Worm (Caenorhabditis elegans) whole organism, L1 larva: ENCODE data around the gene F42A6.1.
A peak's percentile ranks its signal among the peaks of the same experiment; 100 is the strongest.
"Not testable (repeated sequence)": the region's sequence is repeated elsewhere in the genome, so short reads cannot be mapped to it uniquely, and the experiment has no call there.

Source experiments
- C16A3.4 ChIP-seq: fragments of 150-350 bp; optimal IDR thresholded peaks from 2 replicates; lab custom pipeline; 2014; ENCODE audit warnings: missing biosample characterization, missing genetic modification characterization
- C34B4.2 ChIP-seq: sonication (generic microtip); optimal IDR thresholded peaks from 2 replicates; lab custom pipeline; 2017; ENCODE audit warnings: mild to moderate bottlenecking, missing genetic modification characterization, missing compliant biosample characterization
- F16B12.6 ChIP-seq: fragments of 150-350 bp; optimal IDR thresholded peaks from 2 replicates; lab custom pipeline; 2014; ENCODE audit warnings: missing biosample characterization, missing genetic modification characterization
- alr-1 ChIP-seq: fragments of 200-800 bp; sonication (Bioruptor generic); optimal IDR thresholded peaks from 2 replicates; lab custom pipeline; 2018; ENCODE audit warnings: borderline replicate concordance, mild to moderate bottlenecking, missing genetic modification characterization, missing compliant biosample characterization
- aly-2 ChIP-seq: fragments of 150-350 bp; optimal IDR thresholded peaks from 2 replicates; lab custom pipeline; 2014; ENCODE audit warnings: missing biosample characterization, missing genetic modification characterization
- ama-1 ChIP-seq: fragments of 150-350 bp; optimal IDR thresholded peaks from 2 replicates; lab custom pipeline; 2014
- blmp-1 ChIP-seq: fragments of 150-350 bp; optimal IDR thresholded peaks from 2 replicates; lab custom pipeline; 2014; ENCODE audit warnings: missing biosample characterization, missing genetic modification characterization
- ceh-8 ChIP-seq: fragments of 200-800 bp; sonication (Bioruptor generic); optimal IDR thresholded peaks from 2 replicates; lab custom pipeline; 2018; ENCODE audit warnings: mild to moderate bottlenecking, missing genetic modification characterization, moderate library complexity, missing compliant biosample characterization
- ceh-82 ChIP-seq, 3 experiments: fragments of 150-350 bp in 1 of 3; sonication (generic microtip) in 2 of 3; optimal IDR thresholded peaks; 2 replicates each; lab custom pipeline; 2014 to 2017; ENCODE audit warnings: missing biosample characterization in 3 of 3, missing genetic modification characterization in 3 of 3
- efl-1 ChIP-seq, 4 experiments: fragments of 150-350 bp; optimal IDR thresholded peaks in 3 of 4; peaks in 1 of 4; 1 replicate in 1 of 4; 2 replicates in 3 of 4; lab custom pipeline; 2014; ENCODE audit warnings: missing biosample characterization in 2 of 4, missing genetic modification characterization in 2 of 4, missing genetic modification reagents in 2 of 4
- efl-3 ChIP-seq: fragments of 200-800 bp; sonication (Bioruptor generic); optimal IDR thresholded peaks from 2 replicates; lab custom pipeline; 2018; ENCODE audit warnings: mild to moderate bottlenecking, missing genetic modification characterization, missing compliant biosample characterization
- egl-13 ChIP-seq: sonication (generic microtip); optimal IDR thresholded peaks from 2 replicates; lab custom pipeline; 2016; ENCODE audit warnings: missing genotype, missing genetic modification reagents, missing genetic modification characterization, missing compliant biosample characterization
- elt-2 ChIP-seq: sonication (generic microtip); optimal IDR thresholded peaks from 2 replicates; lab custom pipeline; 2016; ENCODE audit warnings: missing genetic modification characterization, mild to moderate bottlenecking, inconsistent platforms, missing compliant biosample characterization, missing genetic modification reagents
- fos-1 ChIP-seq: fragments of 150-350 bp; optimal IDR thresholded peaks from 2 replicates; lab custom pipeline; 2014; ENCODE audit warnings: missing biosample characterization, missing genetic modification characterization
- hlh-17 ChIP-seq: fragments of 200-800 bp; sonication (Bioruptor generic); optimal IDR thresholded peaks from 2 replicates; lab custom pipeline; 2018; ENCODE audit warnings: missing genetic modification characterization, mild to moderate bottlenecking, missing compliant biosample characterization, moderate library complexity, borderline replicate concordance
- hpl-2 ChIP-seq: fragments of 150-350 bp; optimal IDR thresholded peaks from 2 replicates; lab custom pipeline; 2014; ENCODE audit warnings: missing biosample characterization, missing genetic modification reagents, missing genetic modification characterization
- lin-14 ChIP-seq: fragments of 200-800 bp; sonication (Bioruptor generic); optimal IDR thresholded peaks from 2 replicates; lab custom pipeline; 2018; ENCODE audit warnings: mild to moderate bottlenecking, missing genetic modification characterization, moderate library complexity, missing compliant biosample characterization
- lin-35 ChIP-seq, 2 experiments: fragments of 150-350 bp; optimal IDR thresholded peaks; 2 replicates each; lab custom pipeline; 2014; ENCODE audit warnings: missing biosample characterization in 2 of 2, missing genetic modification characterization in 2 of 2, missing genetic modification reagents in 2 of 2
- lsy-2 ChIP-seq, 2 experiments: fragments of 150-350 bp; optimal IDR thresholded peaks; 2 replicates each; lab custom pipeline; 2014; ENCODE audit warnings: missing biosample characterization in 2 of 2, missing genetic modification characterization in 2 of 2
- mef-2 ChIP-seq: fragments of 150-350 bp; optimal IDR thresholded peaks from 2 replicates; lab custom pipeline; 2014; ENCODE audit warnings: missing biosample characterization, missing genetic modification characterization
- nhr-19 ChIP-seq: fragments of 200-800 bp; sonication (Bioruptor generic); conservative IDR thresholded peaks from 2 replicates; pipeline ENCODE4 v1.3.6; 2022; ENCODE audit warnings: missing genetic modification characterization, missing compliant biosample characterization
- nhr-47 ChIP-seq: sonication (generic microtip); optimal IDR thresholded peaks from 2 replicates; lab custom pipeline; 2016; ENCODE audit warnings: mild to moderate bottlenecking, missing genetic modification characterization, moderate library complexity, missing compliant biosample characterization
- nhr-71 ChIP-seq: sonication (generic microtip); optimal IDR thresholded peaks from 2 replicates; lab custom pipeline; 2016; ENCODE audit warnings: mild to moderate bottlenecking, missing genetic modification characterization, moderate library complexity, missing compliant biosample characterization
- nhr-85 ChIP-seq: sonication (generic microtip); peaks from one replicate; lab custom pipeline; 2016; ENCODE audit warnings: missing genetic modification characterization, inconsistent platforms, missing compliant biosample characterization
- pax-3 ChIP-seq: fragments of 200-800 bp; sonication (Bioruptor generic); optimal IDR thresholded peaks from 2 replicates; lab custom pipeline; 2018; ENCODE audit warnings: mild to moderate bottlenecking, missing genetic modification characterization, moderate library complexity, missing compliant biosample characterization
- pqm-1 ChIP-seq: sonication (generic microtip); optimal IDR thresholded peaks from 3 replicates; lab custom pipeline; 2017; ENCODE audit warnings: missing biosample characterization, missing genetic modification characterization
- snpc-4 ChIP-seq: fragments of 150-350 bp; optimal IDR thresholded peaks from 2 replicates; lab custom pipeline; 2014; ENCODE audit warnings: missing biosample characterization, missing genetic modification characterization
- snu-23 ChIP-seq: sonication (generic microtip); optimal IDR thresholded peaks from 2 replicates; lab custom pipeline; 2016; ENCODE audit warnings: missing genetic modification characterization, missing compliant biosample characterization
- swsn-7 ChIP-seq: sonication (generic microtip); optimal IDR thresholded peaks from 2 replicates; lab custom pipeline; 2016; ENCODE audit warnings: missing genetic modification characterization, missing compliant biosample characterization
- tbx-2 ChIP-seq: sonication (generic microtip); optimal IDR thresholded peaks from 2 replicates; lab custom pipeline; 2016; ENCODE audit warnings: missing genetic modification characterization, missing compliant biosample characterization
- tlp-1 ChIP-seq: fragments of 150-350 bp; optimal IDR thresholded peaks from 2 replicates; lab custom pipeline; 2014; ENCODE audit warnings: missing biosample characterization, missing genetic modification characterization
- unc-130 ChIP-seq: fragments of 150-350 bp; optimal IDR thresholded peaks from 2 replicates; lab custom pipeline; 2017; ENCODE audit warnings: missing biosample characterization, missing genetic modification characterization, inconsistent platforms
- unc-30 ChIP-seq: sonication (generic microtip); optimal IDR thresholded peaks from 2 replicates; lab custom pipeline; 2017; ENCODE audit warnings: missing biosample characterization, missing genetic modification characterization
- unc-98 ChIP-seq: fragments of 200-800 bp; sonication (Bioruptor generic); IDR thresholded peaks from 2 replicates; pipeline ENCODE4 v1.3.6; 2022; ENCODE audit warnings: missing genetic modification characterization, missing compliant biosample characterization
- xbp-1 ChIP-seq: sonication (generic microtip); optimal IDR thresholded peaks from 2 replicates; lab custom pipeline; 2016; ENCODE audit warnings: missing genetic modification characterization, missing compliant biosample characterization
- ztf-4 ChIP-seq: fragments of 150-350 bp; optimal IDR thresholded peaks from 2 replicates; lab custom pipeline; 2014; ENCODE audit warnings: missing biosample characterization, missing genetic modification characterization

F42A6.1 gene

DNA sequence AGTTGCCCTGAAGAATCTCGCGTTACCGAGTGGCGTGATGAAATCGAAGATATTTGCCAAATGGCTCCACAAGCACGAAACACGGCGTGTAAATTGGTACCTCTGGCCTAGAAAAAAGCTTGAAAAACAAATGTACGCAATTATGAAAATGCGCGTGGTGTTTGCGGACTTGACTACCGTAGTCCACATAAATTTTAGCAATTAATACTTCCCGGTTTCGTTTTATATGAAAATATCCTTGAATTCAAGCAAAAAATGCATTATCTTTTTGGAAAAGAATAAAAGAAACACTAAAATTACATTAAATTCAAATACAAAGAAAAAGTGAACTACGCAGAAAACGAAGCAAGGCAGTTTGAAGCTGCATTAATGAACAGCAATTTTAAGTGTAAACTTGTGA is 40.8 kb upstream of the F42A6.1 start:
- peak in 1 of 2 experiments; percentile 56 for TF ChIP-seq lsy-2 (tag; optimal IDR thresholded peaks at IDR 0.05; lab: Kevin White, UChicago)

DNA sequence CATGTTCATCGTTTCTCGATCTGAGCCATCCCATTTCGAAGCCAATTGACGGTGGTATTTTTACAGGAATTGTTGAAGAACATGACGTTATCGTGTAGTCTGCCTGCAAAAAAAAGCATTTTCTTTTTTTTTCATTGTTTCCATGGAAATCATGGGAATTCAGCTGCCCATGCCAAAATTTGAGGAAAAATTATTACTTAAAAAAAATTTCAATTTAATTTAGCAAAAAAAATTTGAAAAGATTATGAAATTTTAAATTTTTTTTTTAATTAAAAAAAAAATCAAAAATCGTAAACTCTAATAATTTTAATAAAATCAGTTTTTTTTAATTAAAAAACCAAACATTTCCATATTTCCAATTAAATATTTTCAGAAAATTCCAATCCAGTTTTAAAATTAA is 23.1 kb upstream of the F42A6.1 start, which contains the start of gene F42A6.5:
TSS of gene F42A6.5 (minus strand) at position 101 of the 400 bp plus-strand sequence.
- not testable (repeated sequence) for TF ChIP-seq efl-3, C16A3.4, pax-3

DNA sequence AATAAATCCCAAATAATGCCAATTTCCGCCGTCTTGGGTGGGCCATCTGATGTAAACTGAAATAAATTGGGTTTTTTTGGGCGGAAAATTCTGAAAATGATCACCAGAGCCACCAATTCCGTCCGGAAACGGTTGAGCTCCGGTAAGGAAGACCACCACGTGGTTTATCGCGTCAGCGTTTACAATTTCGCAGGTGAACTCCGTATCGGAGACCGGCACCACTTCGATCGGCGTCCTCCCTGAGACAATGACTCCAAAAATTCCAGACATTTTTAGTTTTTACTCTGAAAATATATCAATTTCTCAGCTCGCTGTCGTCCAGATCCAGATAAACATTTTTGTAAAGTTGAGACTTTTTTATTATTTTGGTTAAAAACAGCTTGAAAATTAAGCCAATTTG is 18.3 kb upstream of the F42A6.1 start, which contains the start of gene F42A6.6:
TSS of gene F42A6.6 (minus strand) at position 289 of the 400 bp plus-strand sequence.
- no peak for TF ChIP-seq unc-30 (tag; lab: Kevin White, UChicago)
- no peak for TF ChIP-seq hpl-2 (GFP tag; lab: Kevin White, UChicago)
- TF ChIP-seq unc-130 = no peak
- TF ChIP-seq unc-98 (GFP tag; lab: Robert Waterston, UW) = no peak
- TF ChIP-seq ztf-4 (tag; lab: Kevin White, UChicago) = peak; percentile 8
- peak; percentile 40 for TF ChIP-seq nhr-71 (tag; lab: Kevin White, UChicago)
- peak; percentile 8 to 35 for TF ChIP-seq efl-1 (optimal IDR thresholded peaks at IDR 0.05; lab: Kevin White, UChicago)
- peak in 1 of 2 experiments; percentile 71 for TF ChIP-seq efl-1 (GFP tag; optimal IDR thresholded peaks at IDR 0.05 in 1 of 2; lab: Kevin White, UChicago)
- peak; percentile 88 for TF ChIP-seq ama-1 (lab: Kevin White, UChicago)
- TF ChIP-seq lin-35 (GFP tag; optimal IDR thresholded peaks at IDR 0.05; lab: Kevin White, UChicago) = peak in 1 of 2 experiments; percentile 29
- TF ChIP-seq alr-1 (tag; lab: Kevin White, UChicago) = no peak
- TF ChIP-seq ceh-82 (tag; optimal IDR thresholded peaks at IDR 0.05; lab: Kevin White, UChicago) = no peak
- peak; percentile 6 for TF ChIP-seq elt-2 (tag; lab: Kevin White, UChicago)
- no peak for TF ChIP-seq pqm-1
- no peak for TF ChIP-seq blmp-1 (tag; lab: Kevin White, UChicago)
- TF ChIP-seq fos-1 = no peak
- peak; percentile 47 for TF ChIP-seq aly-2 (tag; lab: Kevin White, UChicago)
- TF ChIP-seq tbx-2 (tag; lab: Kevin White, UChicago) = peak; percentile 5
- TF ChIP-seq tlp-1 (tag; lab: Kevin White, UChicago) = no peak
- no peak for TF ChIP-seq C16A3.4
- no peak for TF ChIP-seq snpc-4
- no peak for TF ChIP-seq F16B12.6 (tag; lab: Kevin White, UChicago)
- TF ChIP-seq snu-23 (GFP tag; lab: Kevin White, UChicago) = peak; percentile 18
- TF ChIP-seq swsn-7 (tag; lab: Kevin White, UChicago) = peak; percentile 6
- TF ChIP-seq mef-2 (tag; lab: Kevin White, UChicago) = no peak
- TF ChIP-seq lsy-2 (tag; optimal IDR thresholded peaks at IDR 0.05; lab: Kevin White, UChicago) = peak in 1 of 2 experiments; percentile 13
- no peak for TF ChIP-seq hlh-17 (GFP tag; lab: Kevin White, UChicago)
- TF ChIP-seq nhr-85 (tag; lab: Kevin White, UChicago) = peak; percentile 64
- 0 out of 2 replicates have a peak, but pooled peaks have one; percentile 13 for TF ChIP-seq nhr-19 (GFP tag; lab: Robert Waterston, UW)
- TF ChIP-seq nhr-47 (tag; lab: Kevin White, UChicago) = peak; percentile 22
- TF ChIP-seq, all 84 proteins: peak for 14

DNA sequence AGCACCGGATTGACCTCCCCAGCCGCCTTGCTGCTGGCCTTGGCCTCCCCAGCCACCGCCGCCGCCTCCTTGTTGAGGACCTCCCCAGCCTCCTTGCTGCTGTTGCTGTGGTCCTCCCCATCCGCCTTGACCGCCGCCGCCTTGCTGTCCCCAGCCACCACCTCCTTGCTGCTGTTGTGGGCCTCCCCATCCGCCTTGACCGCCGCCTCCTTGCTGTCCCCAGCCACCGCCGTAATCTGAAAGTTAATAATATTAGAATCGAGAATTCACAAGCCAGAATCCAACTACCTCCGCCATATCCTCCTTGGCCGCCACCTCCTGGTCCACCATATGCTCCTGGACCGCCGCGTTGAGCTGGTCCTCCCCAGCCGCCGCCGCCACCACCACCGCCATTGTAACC is 17.6 kb upstream of the F42A6.1 start:
- TF ChIP-seq xbp-1 (no peak), ceh-8 (GFP tag; lab: Kevin White, UChicago) (peak; percentile 89), C34B4.2 (tag; lab: Kevin White, UChicago) (no peak), egl-13 (tag; lab: Kevin White, UChicago) (no peak)

DNA sequence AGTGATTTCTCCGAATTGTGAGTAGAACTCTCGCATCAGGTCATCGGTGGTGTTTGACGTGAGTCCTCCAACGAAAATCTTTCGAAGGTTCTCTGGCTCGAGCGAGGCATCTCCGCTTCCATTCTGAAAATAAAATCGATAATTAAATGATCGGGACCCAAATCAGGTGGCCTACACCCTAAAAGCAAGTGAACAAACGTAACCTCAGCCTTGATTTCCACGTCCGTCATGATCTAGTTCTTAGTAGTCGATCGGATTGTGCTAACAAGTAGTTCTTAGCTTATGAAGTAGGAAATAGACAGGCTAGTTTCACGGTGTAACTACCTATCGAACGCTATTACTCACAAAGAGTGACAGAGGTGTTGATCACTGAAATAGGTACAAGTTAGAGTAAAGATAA is 16.7 kb upstream of the F42A6.1 start:
- TF ChIP-seq lin-14 (GFP tag; lab: Kevin White, UChicago) (no peak), efl-1 (optimal IDR thresholded peaks at IDR 0.05; lab: Kevin White, UChicago) (no peak), efl-1 (GFP tag; optimal IDR thresholded peaks at IDR 0.05 in 1 of 2; lab: Kevin White, UChicago) (peak in 1 of 2 experiments; percentile 81)
